Worm (Caenorhabditis elegans): ENCODE measurements around the gene F38B7.11.
A peak's percentile ranks its signal among the peaks of the same experiment; 100 is the strongest.

ce11 chrV:11554260-11554659 is 7.4 kb downstream of the F38B7.11 start, which contains the start of gene duo-1:
- no peak for TF ChIP-seq ama-1 (optimal IDR thresholded peaks at IDR 0.05)
- no peak for TF ChIP-seq ama-1 (GFP tag; optimal IDR thresholded peaks at IDR 0.05)
- TF ChIP-seq egl-18 (GFP tag; IDR thresholded peaks at IDR 0.05): no peak
- peak; percentile 80 for TF ChIP-seq lsl-1 (GFP tag; optimal IDR thresholded peaks at IDR 0.05)
- no peak for TF ChIP-seq hmg-20 (GFP tag; IDR thresholded peaks at IDR 0.05)
- no peak for TF ChIP-seq nfya-1 (tag; optimal IDR thresholded peaks at IDR 0.05; ENCODE audit: borderline replicate concordance, insufficient read depth)
- TF ChIP-seq Y53G8AR.9 (GFP tag; conservative IDR thresholded peaks at IDR 0.05): no peak
- no peak for TF ChIP-seq attf-5 (GFP tag; optimal IDR thresholded peaks at IDR 0.05)
- TF ChIP-seq unc-130 (GFP tag; optimal IDR thresholded peaks at IDR 0.05): peak; percentile 60
- peak; percentile 72 for TF ChIP-seq rcor-1 (GFP tag; IDR thresholded peaks at IDR 0.05)

Measured in whole organism, young adult.